Worm (Caenorhabditis elegans): ENCODE results near the gene F32A5.4.

- TF ChIP-seq mls-2 (tag; optimal IDR thresholded peaks at IDR 0.05): no peak
- TF ChIP-seq ztf-11 (tag; optimal IDR thresholded peaks at IDR 0.05): no peak
- no peak for TF ChIP-seq lsy-2 (tag; optimal IDR thresholded peaks at IDR 0.05)
- TF ChIP-seq pha-4 (tag; optimal IDR thresholded peaks at IDR 0.05): no peak
- no peak for TF ChIP-seq nhr-76 (tag; optimal IDR thresholded peaks at IDR 0.05)
- TF ChIP-seq unc-39 (tag; optimal IDR thresholded peaks at IDR 0.05): no peak
- TF ChIP-seq lin-13 (tag; optimal IDR thresholded peaks at IDR 0.05): no peak
- no peak for TF ChIP-seq lin-32 (GFP tag; optimal IDR thresholded peaks at IDR 0.05)
These were observed 20.8 kb upstream of the F32A5.4 start, which contains the start of gene dhs-7 for ce11 chrII:7208184-7208583.

Measured in whole organism, mixed stage, embryonic.